Worm (Caenorhabditis elegans) whole organism, L3 larva: ENCODE results near the gene cua-1.

Experiments
- R02D3.7 ChIP-seq: fragments of 150-350 bp; optimal IDR thresholded peaks from 2 replicates; lab custom pipeline; 2014; ENCODE audit warnings: missing biosample characterization, missing genetic modification characterization
- aly-2 ChIP-seq: fragments of 150-350 bp; optimal IDR thresholded peaks from 2 replicates; lab custom pipeline; 2014; ENCODE audit warnings: missing biosample characterization, missing genetic modification characterization
- ama-1 ChIP-seq: fragments of 150-350 bp; optimal IDR thresholded peaks from 2 replicates; lab custom pipeline; 2018
- ceh-16 ChIP-seq: sonication (generic microtip); optimal IDR thresholded peaks from 2 replicates; lab custom pipeline; 2017; ENCODE audit warnings: missing biosample characterization, missing genetic modification characterization
- ceh-28 ChIP-seq: fragments of 150-350 bp; optimal IDR thresholded peaks from 2 replicates; lab custom pipeline; 2014; ENCODE audit warnings: missing biosample characterization, missing genetic modification reagents, missing genetic modification characterization
- ceh-82 ChIP-seq: fragments of 150-350 bp; optimal IDR thresholded peaks from 2 replicates; lab custom pipeline; 2014; ENCODE audit warnings: missing biosample characterization, missing genetic modification characterization
- ceh-9 ChIP-seq: sonication (generic microtip); optimal IDR thresholded peaks from 2 replicates; lab custom pipeline; 2018; ENCODE audit warnings: missing biosample characterization, missing genetic modification characterization
- daf-12 ChIP-seq: fragments of 150-350 bp; optimal IDR thresholded peaks from 2 replicates; lab custom pipeline; 2014; ENCODE audit warnings: missing biosample characterization, missing genetic modification reagents, missing genetic modification characterization
- egl-27 ChIP-seq: sonication (generic microtip); optimal IDR thresholded peaks from 4 replicates; lab custom pipeline; 2017; ENCODE audit warnings: missing biosample characterization, missing genetic modification reagents, missing genetic modification characterization
- egl-5 ChIP-seq: fragments of 150-350 bp; optimal IDR thresholded peaks from 2 replicates; lab custom pipeline; 2017; ENCODE audit warnings: missing biosample characterization, missing genetic modification reagents, missing genetic modification characterization, inconsistent platforms
- elt-1 ChIP-seq: fragments of 150-350 bp; optimal IDR thresholded peaks from 2 replicates; lab custom pipeline; 2014; ENCODE audit warnings: missing biosample characterization, missing genetic modification characterization
- elt-2 ChIP-seq: sonication (generic microtip); optimal IDR thresholded peaks from 2 replicates; lab custom pipeline; 2016; ENCODE audit warnings: missing genetic modification reagents, mild to moderate bottlenecking, missing genetic modification characterization, missing compliant biosample characterization
- elt-3 ChIP-seq, 3 experiments: fragments of 150-350 bp in 1 of 3; sonication (generic microtip) in 2 of 3; optimal IDR thresholded peaks; 2 replicates in 2 of 3; 4 replicates in 1 of 3; lab custom pipeline; 2014 to 2017; ENCODE audit warnings: missing biosample characterization in 3 of 3, missing genetic modification characterization in 3 of 3
- eor-1 ChIP-seq, 2 experiments: fragments of 150-350 bp; optimal IDR thresholded peaks; 2 replicates each; lab custom pipeline; 2014 to 2018; ENCODE audit warnings: missing biosample characterization in 2 of 2, missing genetic modification characterization in 2 of 2
- fos-1 ChIP-seq: fragments of 150-350 bp; optimal IDR thresholded peaks from 2 replicates; lab custom pipeline; 2014; ENCODE audit warnings: missing biosample characterization, missing genetic modification characterization
- hmg-11 ChIP-seq: sonication (generic microtip); optimal IDR thresholded peaks from 2 replicates; lab custom pipeline; 2016; ENCODE audit warnings: missing genetic modification characterization, missing compliant biosample characterization
- jun-1 ChIP-seq: fragments of 150-350 bp; optimal IDR thresholded peaks from 2 replicates; lab custom pipeline; 2014; ENCODE audit warnings: missing biosample characterization, missing genetic modification reagents, missing genetic modification characterization
- lin-15B ChIP-seq: fragments of 150-350 bp; optimal IDR thresholded peaks from 2 replicates; lab custom pipeline; 2014; ENCODE audit warnings: missing biosample characterization, missing genetic modification characterization
- lsy-12 ChIP-seq: sonication (generic microtip); optimal IDR thresholded peaks from 2 replicates; lab custom pipeline; 2016; ENCODE audit warnings: mild to moderate bottlenecking, missing genetic modification characterization, missing compliant biosample characterization
- mdl-1 ChIP-seq: fragments of 150-350 bp; optimal IDR thresholded peaks from 2 replicates; lab custom pipeline; 2014; ENCODE audit warnings: missing biosample characterization, missing genetic modification characterization
- mml-1 ChIP-seq: fragments of 150-350 bp; sonication (generic microtip); optimal IDR thresholded peaks from 3 replicates; lab custom pipeline; 2014; ENCODE audit warnings: missing biosample characterization, missing genetic modification characterization
- nfya-1 ChIP-seq: sonication (generic microtip); optimal IDR thresholded peaks from 2 replicates; lab custom pipeline; 2017; ENCODE audit warnings: missing genetic modification characterization, mild to moderate bottlenecking, missing compliant biosample characterization, antibody characterized with exemption, moderate library complexity; ENCODE audit not compliant: insufficient read depth
- nhr-11 ChIP-seq: fragments of 150-350 bp; optimal IDR thresholded peaks from 2 replicates; lab custom pipeline; 2014; ENCODE audit warnings: missing biosample characterization, missing genetic modification characterization
- nhr-12 ChIP-seq: fragments of 150-350 bp; optimal IDR thresholded peaks from 2 replicates; lab custom pipeline; 2014; ENCODE audit warnings: missing biosample characterization, missing genetic modification characterization
- nhr-23 ChIP-seq: fragments of 150-350 bp; optimal IDR thresholded peaks from 2 replicates; lab custom pipeline; 2014; ENCODE audit warnings: missing biosample characterization, missing genetic modification reagents, missing genetic modification characterization
- nhr-237 ChIP-seq: fragments of 150-350 bp; optimal IDR thresholded peaks from 2 replicates; lab custom pipeline; 2014; ENCODE audit warnings: missing biosample characterization, missing genetic modification characterization
- nhr-25 ChIP-seq: sonication (generic microtip); optimal IDR thresholded peaks from 2 replicates; lab custom pipeline; 2017; ENCODE audit warnings: missing biosample characterization, missing genetic modification characterization
- nhr-67 ChIP-seq: fragments of 150-350 bp; optimal IDR thresholded peaks from 2 replicates; lab custom pipeline; 2014; ENCODE audit warnings: missing biosample characterization, missing genetic modification characterization
- nhr-76 ChIP-seq: fragments of 150-350 bp; sonication (generic microtip); optimal IDR thresholded peaks from 5 replicates; lab custom pipeline; 2014; ENCODE audit warnings: missing biosample characterization, missing genetic modification characterization
- pha-4 ChIP-seq: fragments of 150-350 bp; optimal IDR thresholded peaks from 2 replicates; lab custom pipeline; 2014; ENCODE audit warnings: missing biosample characterization, missing genetic modification reagents, missing genetic modification characterization
- pqm-1 ChIP-seq: fragments of 150-350 bp; optimal IDR thresholded peaks from 2 replicates; lab custom pipeline; 2017; ENCODE audit warnings: missing biosample characterization, missing genetic modification characterization, inconsistent platforms
- sea-2 ChIP-seq: fragments of 150-350 bp; sonication (generic microtip); optimal IDR thresholded peaks from 4 replicates; lab custom pipeline; 2014; ENCODE audit warnings: missing biosample characterization, missing genetic modification reagents, missing genetic modification characterization
- skn-1 ChIP-seq: fragments of 150-350 bp; optimal IDR thresholded peaks from 2 replicates; lab custom pipeline; 2014; ENCODE audit warnings: missing biosample characterization, missing genetic modification characterization
- tbx-2 ChIP-seq: sonication (generic microtip); optimal IDR thresholded peaks from 2 replicates; lab custom pipeline; 2016; ENCODE audit warnings: mild to moderate bottlenecking, missing genetic modification characterization, missing compliant biosample characterization
- unc-39 ChIP-seq: sonication (generic microtip); optimal IDR thresholded peaks from 4 replicates; lab custom pipeline; 2017; ENCODE audit warnings: missing biosample characterization, missing genetic modification characterization
- unc-62 ChIP-seq: fragments of 150-350 bp; sonication (generic microtip); optimal IDR thresholded peaks from 4 replicates; lab custom pipeline; 2014; ENCODE audit warnings: missing biosample characterization, missing genetic modification reagents, missing genetic modification characterization
- zag-1 ChIP-seq: fragments of 150-350 bp; optimal IDR thresholded peaks from 2 replicates; lab custom pipeline; 2014; ENCODE audit warnings: missing biosample characterization, missing genetic modification characterization
- ztf-4 ChIP-seq: fragments of 150-350 bp; optimal IDR thresholded peaks from 2 replicates; lab custom pipeline; 2014; ENCODE audit warnings: missing biosample characterization, missing genetic modification characterization

The cua-1 gene

DNA sequence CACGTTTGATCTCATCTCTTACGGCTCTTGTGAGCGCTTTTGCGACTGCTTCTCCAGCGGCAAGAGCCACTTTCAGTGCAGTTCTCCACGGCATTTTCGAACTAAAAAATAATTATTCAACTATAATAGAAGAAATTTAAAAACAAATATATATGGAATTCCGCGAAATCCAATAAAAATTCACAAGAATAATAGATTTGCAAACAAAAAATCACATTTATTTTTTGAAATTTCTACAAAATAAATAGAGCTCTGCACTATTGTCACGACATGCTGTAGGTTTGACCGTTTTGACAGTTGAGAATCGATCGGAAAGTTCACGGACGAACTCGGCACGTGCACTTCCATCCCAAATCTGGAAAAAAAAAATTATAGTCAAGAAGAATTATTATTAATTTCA, 19.5 kb downstream of the cua-1 start, which contains the start of gene F45G2.8:
Gene F45G2.8 (minus strand): TSS at position 101 of the 400 bp plus-strand sequence.
- TF ChIP-seq nhr-76 (tag; lab: Kevin White, UChicago) (no peak), daf-12 (tag; lab: Kevin White, UChicago) (no peak), ztf-4 (no peak), aly-2 (no peak), hmg-11 (tag; lab: Kevin White, UChicago) (no peak), tbx-2 (tag; lab: Kevin White, UChicago) (no peak), egl-27 (tag; lab: Kevin White, UChicago) (no peak), R02D3.7 (tag; lab: Kevin White, UChicago) (no peak), ceh-9 (tag; lab: Kevin White, UChicago) (no peak), nhr-23 (tag; lab: Kevin White, UChicago) (no peak), egl-5 (tag; lab: Kevin White, UChicago) (no peak), unc-39 (no peak), elt-3 (tag; optimal IDR thresholded peaks at IDR 0.05; lab: Kevin White, UChicago) (no peak), pqm-1 (tag; lab: Kevin White, UChicago) (no peak)

DNA sequence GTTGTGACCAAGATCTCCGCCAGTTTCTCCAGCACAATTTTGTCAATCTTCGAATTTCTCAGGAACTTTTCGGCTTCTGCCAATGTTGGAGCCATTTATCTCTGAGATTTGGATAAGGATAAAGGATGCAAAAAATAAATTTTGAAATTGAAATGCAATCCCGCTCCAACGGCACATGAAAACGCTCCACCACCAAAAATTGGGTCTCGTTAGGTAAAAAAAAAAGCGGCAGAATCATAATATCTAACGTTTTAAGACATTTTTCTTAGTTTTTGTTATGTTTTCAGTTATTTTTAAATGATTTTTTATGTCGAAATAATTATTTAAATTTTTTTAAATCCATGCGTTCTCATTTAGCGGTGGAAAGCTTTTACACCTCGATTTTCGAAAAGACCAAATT, 20.7 kb downstream of the cua-1 start, which contains the start of gene F45G2.7:
Gene F45G2.7 (minus strand): TSS at position 101 of the 400 bp plus-strand sequence.
- TF ChIP-seq lin-15B (no peak), daf-12 (tag; lab: Kevin White, UChicago) (no peak), elt-2 (tag; lab: Kevin White, UChicago) (no peak)
- TF ChIP-seq, all 47 proteins: peak for 0

DNA sequence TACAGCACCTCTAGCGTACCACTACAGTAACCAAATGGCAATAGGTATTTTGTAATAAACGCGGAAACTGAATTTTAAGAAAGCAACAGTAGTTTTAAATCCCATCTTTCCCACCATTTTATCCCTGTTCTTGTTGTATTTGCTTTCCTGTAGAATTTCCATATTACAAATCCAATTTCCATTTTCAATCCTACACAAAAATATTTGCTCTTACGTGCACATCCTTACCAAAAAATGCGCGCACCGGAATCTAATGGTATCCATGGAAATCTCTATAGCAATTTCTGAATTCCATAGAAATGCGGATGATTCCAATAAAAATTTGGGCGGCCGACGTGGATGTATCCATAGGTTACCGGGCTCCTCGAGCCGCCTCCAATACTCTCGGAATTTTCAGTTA, 24.9 kb downstream of the cua-1 start, which contains the start of gene trf-1:
Gene trf-1 (plus strand): TSS at position 301 of the 400 bp plus-strand sequence.
- TF ChIP-seq hmg-11 (tag; lab: Kevin White, UChicago) (no peak), daf-12 (tag; lab: Kevin White, UChicago) (no peak), lin-15B (no peak), nhr-23 (tag; lab: Kevin White, UChicago) (no peak), mml-1 (tag; lab: Kevin White, UChicago) (no peak), jun-1 (tag; lab: Kevin White, UChicago) (no peak), skn-1 (tag; lab: Kevin White, UChicago) (no peak), nhr-25 (no peak)

- TF ChIP-seq zag-1 (tag; lab: Kevin White, UChicago) (no peak), nhr-237 (tag; lab: Kevin White, UChicago) (no peak), ztf-4 (no peak), nhr-11 (no peak), elt-3 (tag; optimal IDR thresholded peaks at IDR 0.05; lab: Kevin White, UChicago) (no peak), hmg-11 (tag; lab: Kevin White, UChicago) (no peak), nhr-12 (tag; lab: Kevin White, UChicago) (no peak)
Observed at ce11 chrIII:13429668-13430067, 25.4 kb downstream of the cua-1 start, which contains the start of gene bli-5. bli-5 (minus strand) TSS chrIII:13429768.

- TF ChIP-seq mdl-1 (tag; lab: Kevin White, UChicago) (no peak), ama-1 (peak; percentile 37)
Observed at ce11 chrIII:13427817-13428216, 27.3 kb downstream of the cua-1 start.

DNA sequence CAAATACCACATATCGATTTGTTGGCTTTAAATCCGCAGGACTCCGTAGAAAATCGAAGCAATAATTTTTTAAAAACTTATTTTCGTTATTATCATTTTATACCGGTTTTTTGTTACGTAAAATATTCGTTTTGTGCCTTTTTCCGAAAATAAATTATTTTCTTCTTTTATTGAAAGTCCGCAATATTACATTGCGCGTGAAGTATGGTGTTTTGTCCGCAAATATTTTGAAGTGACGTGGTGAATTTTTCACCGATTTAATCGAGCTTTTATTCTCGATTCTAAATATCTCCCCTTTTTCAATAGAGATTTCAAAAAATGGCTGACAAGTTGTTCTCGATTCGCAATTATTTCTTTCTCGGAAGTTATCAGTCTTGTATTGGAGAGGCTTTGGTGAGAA, 29.1 kb downstream of the cua-1 start, which contains the start of gene cope-1:
Gene cope-1 (plus strand): TSS at position 229 of the 400 bp plus-strand sequence.
- TF ChIP-seq hmg-11 (tag; lab: Kevin White, UChicago) (peak; percentile 67), lin-15B (peak; percentile 28), nfya-1 (tag; lab: Kevin White, UChicago) (peak; percentile 46), egl-5 (tag; lab: Kevin White, UChicago) (no peak)

DNA sequence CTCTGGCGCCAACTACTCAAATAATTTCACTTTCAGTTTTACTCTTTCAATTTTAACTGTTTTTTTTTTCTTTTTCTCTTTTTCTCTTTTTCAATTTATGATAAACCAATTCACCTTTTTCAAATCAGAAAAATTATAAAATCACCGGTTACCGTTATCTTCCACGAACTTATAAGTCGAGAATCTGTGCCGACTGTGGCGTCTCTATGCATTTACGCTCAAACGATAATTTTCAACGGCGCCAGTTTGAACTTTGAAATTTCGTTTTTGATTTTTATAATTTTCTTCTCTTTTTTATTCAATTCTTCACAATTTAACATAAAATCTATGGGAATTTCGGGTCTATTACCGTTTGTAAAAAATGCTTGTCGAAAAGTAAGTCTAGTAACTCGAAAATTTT, 31.7 kb downstream of the cua-1 start, which contains the start of gene exo-1:
Gene exo-1 (plus strand): TSS at position 101 of the 400 bp plus-strand sequence.
- TF ChIP-seq ceh-28 (peak; percentile 71), lsy-12 (tag; lab: Kevin White, UChicago) (no peak), pqm-1 (tag; lab: Kevin White, UChicago) (peak; percentile 70), egl-27 (tag; lab: Kevin White, UChicago) (no peak), lin-15B (peak; percentile 81), nhr-23 (tag; lab: Kevin White, UChicago) (peak; percentile 82), eor-1 (tag; optimal IDR thresholded peaks at IDR 0.05; lab: Kevin White, UChicago) (no peak), mdl-1 (tag; lab: Kevin White, UChicago) (no peak), sea-2 (GFP tag; lab: Kevin White, UChicago) (no peak), skn-1 (tag; lab: Kevin White, UChicago) (peak; percentile 29), pha-4 (peak; percentile 79), elt-3 (tag; optimal IDR thresholded peaks at IDR 0.05; lab: Kevin White, UChicago) (peak in 1 of 3 experiments; percentile 6), aly-2 (no peak), mml-1 (tag; lab: Kevin White, UChicago) (no peak), tbx-2 (tag; lab: Kevin White, UChicago) (no peak), elt-1 (tag; lab: Kevin White, UChicago) (no peak), ceh-9 (tag; lab: Kevin White, UChicago) (no peak), ama-1 (no peak), ceh-82 (no peak), jun-1 (tag; lab: Kevin White, UChicago) (no peak), ceh-16 (tag; lab: Kevin White, UChicago) (no peak), zag-1 (tag; lab: Kevin White, UChicago) (no peak), unc-62 (GFP tag; lab: Kevin White, UChicago) (no peak), nhr-25 (peak; percentile 54), ztf-4 (no peak), nhr-67 (no peak), fos-1 (no peak)
